Worm (Caenorhabditis elegans) whole organism, L2 larva: ENCODE results near the gene Y113G7A.16.

Experiments used
- F13H6.1 ChIP-seq: sonication (generic microtip); optimal IDR thresholded peaks from 2 replicates; lab custom pipeline; 2016; ENCODE audit warnings: missing genetic modification characterization, missing compliant biosample characterization
- ZK546.5 ChIP-seq: sonication (generic microtip); optimal IDR thresholded peaks from 2 replicates; lab custom pipeline; 2017; ENCODE audit warnings: missing biosample characterization, missing genetic modification characterization
- alr-1 ChIP-seq: fragments of 150-350 bp; optimal IDR thresholded peaks from 2 replicates; lab custom pipeline; 2014; ENCODE audit warnings: missing biosample characterization, missing genetic modification characterization
- blmp-1 ChIP-seq: sonication (generic microtip); optimal IDR thresholded peaks from 2 replicates; lab custom pipeline; 2017; ENCODE audit warnings: missing genetic modification characterization, mild to moderate bottlenecking, missing compliant biosample characterization, antibody characterized with exemption, moderate library complexity; ENCODE audit not compliant: insufficient read depth
- fos-1 ChIP-seq: fragments of 150-350 bp; optimal IDR thresholded peaks from 2 replicates; lab custom pipeline; 2014; ENCODE audit warnings: missing biosample characterization, missing genetic modification characterization
- gmeb-1 ChIP-seq: fragments of 150-350 bp; optimal IDR thresholded peaks from 2 replicates; lab custom pipeline; 2014; ENCODE audit warnings: missing biosample characterization, missing genetic modification characterization
- lin-13 ChIP-seq: fragments of 150-350 bp; optimal IDR thresholded peaks from 2 replicates; lab custom pipeline; 2014; ENCODE audit warnings: missing biosample characterization, missing genetic modification reagents, missing genetic modification characterization
- lin-39 ChIP-seq: fragments of 150-350 bp; optimal IDR thresholded peaks from 2 replicates; lab custom pipeline; 2014; ENCODE audit warnings: missing biosample characterization, missing genetic modification reagents, missing genetic modification characterization
- lsy-2 ChIP-seq, 2 experiments: fragments of 150-350 bp in 1 of 2; sonication (generic microtip) in 1 of 2; optimal IDR thresholded peaks; 2 replicates each; lab custom pipeline; 2014 to 2017; ENCODE audit warnings: missing biosample characterization in 2 of 2, missing genetic modification characterization in 2 of 2
- nhr-129 ChIP-seq: fragments of 150-350 bp; optimal IDR thresholded peaks from 2 replicates; lab custom pipeline; 2014; ENCODE audit warnings: missing biosample characterization, missing genetic modification characterization
- nhr-237 ChIP-seq: fragments of 150-350 bp; optimal IDR thresholded peaks from 2 replicates; lab custom pipeline; 2014; ENCODE audit warnings: missing biosample characterization, missing genetic modification characterization
- nhr-25 ChIP-seq: fragments of 150-350 bp; sonication (generic microtip); optimal IDR thresholded peaks from 3 replicates; lab custom pipeline; 2014; ENCODE audit warnings: missing biosample characterization, missing genetic modification characterization
- sma-3 ChIP-seq: sonication (generic microtip); optimal IDR thresholded peaks from 2 replicates; lab custom pipeline; 2016; ENCODE audit warnings: missing genetic modification reagents, missing genetic modification characterization, missing compliant biosample characterization
- unc-39 ChIP-seq: fragments of 150-350 bp; optimal IDR thresholded peaks from 2 replicates; lab custom pipeline; 2014; ENCODE audit warnings: missing biosample characterization, missing genetic modification characterization
- unc-55 ChIP-seq: fragments of 150-350 bp; sonication (generic microtip); optimal IDR thresholded peaks from 3 replicates; lab custom pipeline; 2014; ENCODE audit warnings: missing biosample characterization, missing genetic modification reagents, missing genetic modification characterization

The Y113G7A.16 gene

ce11 chrV:20068389-20068788, 31.0 kb downstream of the Y113G7A.16 start:
- TF ChIP-seq lsy-2 (tag; optimal IDR thresholded peaks at IDR 0.05; lab: Kevin White, UChicago) (peak; percentile 39 to 58), lin-39 (no peak), nhr-129 (tag; lab: Kevin White, UChicago) (peak; percentile 33), F13H6.1 (tag; lab: Kevin White, UChicago) (peak; percentile 19), sma-3 (no peak), nhr-25 (no peak), ZK546.5 (tag; lab: Kevin White, UChicago) (no peak), unc-55 (GFP tag; lab: Kevin White, UChicago) (no peak), alr-1 (tag; lab: Kevin White, UChicago) (no peak)

ce11 chrV:20074345-20074744, 37.0 kb downstream of the Y113G7A.16 start:
- peak; percentile 16 for TF ChIP-seq fos-1
- peak; percentile 27 for TF ChIP-seq gmeb-1
- no peak for TF ChIP-seq ZK546.5 (tag; lab: Kevin White, UChicago)
- no peak for TF ChIP-seq unc-39 (tag; lab: Kevin White, UChicago)
- TF ChIP-seq, all 48 proteins: peak for 2

- TF ChIP-seq lin-13 (GFP tag; lab: Kevin White, UChicago) (no peak), nhr-237 (tag; lab: Kevin White, UChicago) (no peak), nhr-129 (tag; lab: Kevin White, UChicago) (no peak), blmp-1 (tag; lab: Kevin White, UChicago) (no peak)
These were observed 50.2 kb downstream of the Y113G7A.16 start, which contains the start of gene fre-1 for ce11 chrV:20087635-20088034. TSS of gene fre-1 (minus strand) at chrV:20087735.
